Fruit fly (Drosophila melanogaster) S2 (cell line): ENCODE measurements around the gene Muc14A.

ENCODE experiments used
- CG8478 ChIP-seq: fragments of >200 bp; optimal IDR thresholded peaks from 2 replicates; lab custom pipeline; 2018
- CTCF ChIP-seq, 2 experiments: fragments of >200 bp; optimal IDR thresholded peaks; 2 replicates each; lab custom pipeline; 2018

- TF ChIP-seq CTCF (optimal IDR thresholded peaks at IDR 0.05; lab: Kevin White, UChicago) = no peak
- no peak for TF ChIP-seq CG8478 (lab: Kevin White, UChicago)
Observed at dm6 chrX:16089012-16089963, 80.4 kb downstream of the Muc14A start.
